Worm (Caenorhabditis elegans): Measurements from ENCODE around the gene pept-1.

DNA sequence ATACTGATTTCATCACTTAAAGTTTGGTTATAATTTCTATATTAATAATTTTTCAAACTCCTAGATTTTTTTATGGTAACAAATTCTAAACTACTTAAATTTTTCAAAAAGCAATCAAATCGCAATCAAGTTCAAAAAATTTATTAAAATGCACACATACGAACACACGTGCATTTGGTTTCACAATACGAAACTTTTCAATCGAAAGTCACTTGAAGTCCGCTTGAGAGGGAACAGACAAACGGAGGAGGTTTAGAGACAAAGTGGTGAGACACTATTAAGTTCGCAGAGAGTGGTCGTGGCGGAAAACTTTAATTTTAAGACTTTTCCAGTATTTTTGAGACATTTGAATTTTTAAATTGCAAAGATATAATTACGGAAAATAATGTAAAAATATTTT lies 49.0 kb downstream of the pept-1 start, which contains the start of gene glr-8:
- TF ChIP-seq nhr-237 (tag; optimal IDR thresholded peaks at IDR 0.05) (no peak), R02D3.7 (tag; optimal IDR thresholded peaks at IDR 0.05) (no peak), egl-27 (tag; optimal IDR thresholded peaks at IDR 0.05) (no peak), elt-1 (tag; optimal IDR thresholded peaks at IDR 0.05) (no peak)

Measured in whole organism, L3 larva.